Worm (Caenorhabditis elegans): ENCODE data around the gene unc-16.

DNA sequence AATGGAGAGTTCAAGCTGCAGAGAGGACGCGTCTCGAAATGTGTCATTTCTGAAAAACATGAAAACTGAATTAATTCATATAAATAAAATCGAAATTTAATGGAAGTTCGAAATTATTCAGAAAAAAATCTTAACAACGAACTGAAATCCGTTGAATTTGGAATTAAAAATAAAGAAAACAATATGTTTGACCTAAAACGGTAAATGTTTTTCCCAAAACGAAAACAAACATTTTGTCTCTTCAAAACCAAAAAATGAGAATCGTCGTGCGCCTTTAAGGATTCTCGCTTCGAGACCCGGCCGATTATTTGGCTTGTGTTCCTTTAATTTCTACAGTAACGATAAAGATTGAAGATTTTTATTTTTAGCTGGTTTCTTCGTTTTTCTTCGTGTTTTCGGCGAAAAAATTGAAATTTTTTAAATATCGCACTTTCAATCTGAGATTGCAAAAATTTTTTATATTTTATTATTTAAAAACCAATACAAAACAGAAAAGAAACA is 13.4 kb downstream of the unc-16 start, which contains the start of gene C48B4.7:
- no peak for TF ChIP-seq F57A8.1 (GFP tag; optimal IDR thresholded peaks at IDR 0.05)
- no peak for TF ChIP-seq Y53F4B.3 (GFP tag; IDR thresholded peaks at IDR 0.05)
- no peak for TF ChIP-seq ets-4 (GFP tag; optimal IDR thresholded peaks at IDR 0.05)
- TF ChIP-seq aptf-2 (GFP tag; conservative IDR thresholded peaks at IDR 0.05): no peak
- no peak for TF ChIP-seq sea-2 (GFP tag; IDR thresholded peaks at IDR 0.05)
- TF ChIP-seq Y79H2A.3 (GFP tag; conservative IDR thresholded peaks at IDR 0.05): no peak
- TF ChIP-seq nfya-1 (tag; optimal IDR thresholded peaks at IDR 0.05; ENCODE audit: borderline replicate concordance, insufficient read depth): no peak
- no peak for TF ChIP-seq F22D6.2 (tag; optimal IDR thresholded peaks at IDR 0.05)
- no peak for TF ChIP-seq nhr-120 (GFP tag; IDR thresholded peaks at IDR 0.05)
- TF ChIP-seq ama-1 (optimal IDR thresholded peaks at IDR 0.05): no peak
- TF ChIP-seq ama-1 (GFP tag; optimal IDR thresholded peaks at IDR 0.05): no peak
- no peak for TF ChIP-seq unc-62 (GFP tag; optimal IDR thresholded peaks at IDR 0.05)
- no peak for TF ChIP-seq hmg-20 (GFP tag; IDR thresholded peaks at IDR 0.05)
- no peak for TF ChIP-seq let-607 (tag; optimal IDR thresholded peaks at IDR 0.05)

Measured in whole organism, young adult.